Fruit fly (Drosophila melanogaster) whole organism, adult: ENCODE measurements around the gene CG15356.

ENCODE experiments used
- CG11617 ChIP-seq: fragments of 200-800 bp; sonication (Bioruptor generic); optimal IDR thresholded peaks from 2 replicates; lab custom pipeline; 2017; ENCODE audit warnings: mild to moderate bottlenecking, missing biosample characterization, missing genetic modification reagents, missing genetic modification characterization
- CG14711 ChIP-seq: fragments of 200-800 bp; sonication (Bioruptor generic); optimal IDR thresholded peaks from 2 replicates; lab custom pipeline; 2018; ENCODE audit warnings: missing biosample characterization, mild to moderate bottlenecking, missing genetic modification characterization, moderate library complexity
- Clk ChIP-seq: fragments of 200-800 bp; sonication (Bioruptor generic); optimal IDR thresholded peaks from 2 replicates; lab custom pipeline; 2017; ENCODE audit warnings: missing biosample characterization, missing genetic modification characterization
- Crg-1 ChIP-seq: fragments of 200-800 bp; sonication (Bioruptor generic); optimal IDR thresholded peaks from 2 replicates; lab custom pipeline; 2016; ENCODE audit warnings: missing biosample characterization, missing genetic modification characterization
- Mnt ChIP-seq: fragments of 200-800 bp; sonication (Bioruptor generic); optimal IDR thresholded peaks from 2 replicates; lab custom pipeline; 2016; ENCODE audit warnings: missing biosample characterization, mild to moderate bottlenecking, missing genetic modification characterization
- cnc ChIP-seq, 2 experiments: fragments of >200 bp; optimal IDR thresholded peaks; 2 replicates each; lab custom pipeline; 2017
- kay ChIP-seq: fragments of 200-800 bp; sonication (Bioruptor generic); peaks from one replicate; lab custom pipeline; 2016; ENCODE audit warnings: missing biosample characterization, missing genetic modification characterization, borderline replicate concordance
- ovo ChIP-seq: fragments of 200-800 bp; sonication (Bioruptor generic); optimal IDR thresholded peaks from 2 replicates; lab custom pipeline; 2016; ENCODE audit warnings: missing biosample characterization, missing genetic modification characterization
- pad ChIP-seq: fragments of 200-800 bp; sonication (Bioruptor generic); optimal IDR thresholded peaks from 3 replicates; lab custom pipeline; 2017; ENCODE audit warnings: missing biosample characterization, missing genetic modification characterization, mild to moderate bottlenecking, moderate library complexity, missing genetic modification reagents
- tj ChIP-seq: fragments of 200-800 bp; sonication (Bioruptor generic); optimal IDR thresholded peaks from 3 replicates; lab custom pipeline; 2017; ENCODE audit warnings: missing biosample characterization, mild to moderate bottlenecking, missing genetic modification characterization, moderate library complexity

- no peak for TF ChIP-seq Clk (GFP tag; lab: Kevin White, UChicago)
- no peak for TF ChIP-seq CG14711
- TF ChIP-seq kay (GFP tag; lab: Kevin White, UChicago) = no peak
- no peak for TF ChIP-seq tj (GFP tag; lab: Kevin White, UChicago)
- no peak for TF ChIP-seq cnc (optimal IDR thresholded peaks at IDR 0.05; lab: Kevin White, UChicago)
- TF ChIP-seq CG11617 (GFP tag; lab: Kevin White, UChicago) = no peak
- no peak for TF ChIP-seq pad (GFP tag; lab: Kevin White, UChicago)
- TF ChIP-seq Mnt = peak; percentile 3
- TF ChIP-seq ovo (GFP tag; lab: Kevin White, UChicago) = no peak
- peak; percentile 14 for TF ChIP-seq Crg-1
These were observed 6.6 kb downstream of the CG15356 start, which contains the start of gene Der-1 for dm6 chr2L:1973957-1974356.
